Fruit fly (Drosophila melanogaster) Kc167 (cell line): ENCODE measurements around the gene CG10973.

Source experiments
- Myc ChIP-seq: fragments of >200 bp; optimal IDR thresholded peaks from 2 replicates; lab custom pipeline; 2017; ENCODE audit warnings: missing external identifiers
- Sin3A ChIP-seq: fragments of >200 bp; optimal IDR thresholded peaks from 2 replicates; lab custom pipeline; 2018; ENCODE audit warnings: missing external identifiers
- h ChIP-seq: fragments of >200 bp; optimal IDR thresholded peaks from 3 replicates; lab custom pipeline; 2018; ENCODE audit warnings: missing external identifiers
- insv ChIP-seq: fragments of >200 bp; optimal IDR thresholded peaks from 3 replicates; lab custom pipeline; 2018; ENCODE audit warnings: missing external identifiers
- psq ChIP-seq: fragments of >200 bp; optimal IDR thresholded peaks from 2 replicates; lab custom pipeline; 2017; ENCODE audit warnings: missing external identifiers
- ttk ChIP-seq: sonication (Bioruptor generic); optimal IDR thresholded peaks from 2 replicates; lab custom pipeline; 2017; ENCODE audit warnings: missing external identifiers

- TF ChIP-seq h (no peak), ttk (lab: Kevin White, UChicago) (no peak), insv (lab: Kevin White, UChicago) (no peak), Sin3A (lab: Kevin White, UChicago) (no peak), psq (no peak), Myc (no peak)
Measured at dm6 chr3L:12714588-12715196, 39.9 kb downstream of the CG10973 start.
